Fruit fly (Drosophila melanogaster) whole organism, embryonic: ENCODE results near the gene CG2641.
A peak's percentile ranks its signal among the peaks of the same experiment; 100 is the strongest.

Experiments used
- CG10543 ChIP-seq: fragments of 200-800 bp; sonication (Bioruptor generic); optimal IDR thresholded peaks from 3 replicates; lab custom pipeline; 2017; ENCODE audit warnings: missing biosample characterization, mild to moderate bottlenecking, missing genetic modification characterization, moderate library complexity
- CG11085 ChIP-seq: fragments of 200-800 bp; sonication (Bioruptor generic); IDR thresholded peaks from 2 replicates; pipeline ENCODE4 v1.3.6; 2022; ENCODE audit warnings: missing biosample characterization, missing genetic modification characterization
- CG11456 ChIP-seq: fragments of 200-800 bp; sonication (Bioruptor generic); IDR thresholded peaks from 3 replicates; pipeline ENCODE4 v1.3.6; 2022; ENCODE audit warnings: missing biosample characterization, missing genetic modification characterization
- CG12769 ChIP-seq: fragments of 200-800 bp; sonication (Bioruptor generic); optimal IDR thresholded peaks from 2 replicates; lab custom pipeline; 2019; ENCODE audit warnings: missing biosample characterization, mild to moderate bottlenecking, missing genetic modification characterization, moderate library complexity
- CG15514 ChIP-seq: fragments of 200-800 bp; sonication (Bioruptor generic); optimal IDR thresholded peaks from 3 replicates; lab custom pipeline; 2017; ENCODE audit warnings: missing biosample characterization, missing genetic modification characterization, mild to moderate bottlenecking, moderate library complexity, missing genetic modification reagents
- CG1602 ChIP-seq: fragments of 200-800 bp; sonication (Bioruptor generic); optimal IDR thresholded peaks from 3 replicates; lab custom pipeline; 2016; ENCODE audit warnings: missing biosample characterization, missing genetic modification characterization
- CG17328 ChIP-seq: fragments of 200-800 bp; sonication (Bioruptor generic); IDR thresholded peaks from 2 replicates; pipeline ENCODE4 v1.3.6; 2022; ENCODE audit warnings: missing biosample characterization, missing genetic modification characterization
- CG18599 ChIP-seq: fragments of 200-800 bp; sonication (Bioruptor generic); optimal IDR thresholded peaks from 3 replicates; lab custom pipeline; 2017; ENCODE audit warnings: missing biosample characterization, missing genetic modification characterization, mild to moderate bottlenecking, moderate library complexity, missing genetic modification reagents
- CG3163 ChIP-seq: fragments of 200-800 bp; sonication (Bioruptor generic); optimal IDR thresholded peaks from 3 replicates; lab custom pipeline; 2016; ENCODE audit warnings: missing biosample characterization, missing genetic modification characterization
- CG34376 ChIP-seq: fragments of 200-800 bp; sonication (Bioruptor generic); optimal IDR thresholded peaks from 2 replicates; lab custom pipeline; 2018; ENCODE audit warnings: missing biosample characterization, mild to moderate bottlenecking, missing genetic modification characterization
- CG6175 ChIP-seq: fragments of 200-800 bp; sonication (Bioruptor generic); IDR thresholded peaks from 3 replicates; pipeline ENCODE4 v1.3.6; 2022; ENCODE audit warnings: missing biosample characterization, missing genetic modification characterization
- CG6689 ChIP-seq: fragments of 200-800 bp; sonication (Bioruptor generic); IDR thresholded peaks from 2 replicates; pipeline ENCODE4 v1.3.6; 2022; ENCODE audit warnings: missing biosample characterization, missing genetic modification characterization
- CG8290 ChIP-seq, 3 experiments: fragments of 200-800 bp; sonication (Bioruptor generic); optimal IDR thresholded peaks; 2 replicates each; lab custom pipeline; 2016 to 2019; ENCODE audit warnings: missing biosample characterization in 3 of 3, missing genetic modification characterization in 3 of 3, mild to moderate bottlenecking in 2 of 3, moderate library complexity in 1 of 3
- Deaf1 ChIP-seq: fragments of 200-800 bp; optimal IDR thresholded peaks from 3 replicates; lab custom pipeline; 2019; ENCODE audit warnings: missing biosample characterization, mild to moderate bottlenecking, missing genetic modification characterization, moderate library complexity
- GATAe ChIP-seq: fragments of 200-800 bp; sonication (Bioruptor generic); conservative IDR thresholded peaks from 2 replicates; pipeline ENCODE4 v1.3.6; 2022; ENCODE audit warnings: missing biosample characterization, missing genetic modification characterization
- HmgZ ChIP-seq: fragments of 200-800 bp; sonication (Bioruptor generic); optimal IDR thresholded peaks from 2 replicates; lab custom pipeline; 2018; ENCODE audit warnings: missing biosample characterization, mild to moderate bottlenecking, missing genetic modification characterization
- Jarid2 ChIP-seq: fragments of 200-800 bp; sonication (Bioruptor generic); optimal IDR thresholded peaks from 3 replicates; lab custom pipeline; 2017; ENCODE audit warnings: mild to moderate bottlenecking, missing biosample characterization, missing genetic modification reagents, missing genetic modification characterization
- Lpt ChIP-seq: fragments of >200 bp; optimal IDR thresholded peaks from 2 replicates; lab custom pipeline; 2018; ENCODE audit warnings: missing biosample characterization, missing genetic modification characterization
- Mrtf ChIP-seq: fragments of 200-800 bp; sonication (Bioruptor generic); IDR thresholded peaks from 3 replicates; pipeline ENCODE4 v1.3.6; 2022; ENCODE audit warnings: missing biosample characterization, missing genetic modification characterization
- Nf-YB ChIP-seq: fragments of 200-800 bp; sonication (Bioruptor generic); optimal IDR thresholded peaks from 3 replicates; lab custom pipeline; 2019; ENCODE audit warnings: missing biosample characterization, mild to moderate bottlenecking, missing genetic modification characterization, moderate library complexity
- PHDP ChIP-seq: fragments of 200-800 bp; sonication (Bioruptor generic); optimal IDR thresholded peaks from 3 replicates; lab custom pipeline; 2018; ENCODE audit warnings: missing biosample characterization, mild to moderate bottlenecking, missing genetic modification characterization, moderate library complexity
- Side ChIP-seq: fragments of 200-800 bp; sonication (Bioruptor generic); optimal IDR thresholded peaks from 2 replicates; lab custom pipeline; 2016; ENCODE audit warnings: missing biosample characterization, missing genetic modification characterization
- Sin3A ChIP-seq: fragments of >200 bp; optimal IDR thresholded peaks from 2 replicates; lab custom pipeline; 2018
- Sox100B ChIP-seq: fragments of 200-800 bp; sonication (Bioruptor generic); optimal IDR thresholded peaks from 3 replicates; lab custom pipeline; 2018; ENCODE audit warnings: missing biosample characterization, mild to moderate bottlenecking, missing genetic modification characterization
- ab ChIP-seq: fragments of 200-800 bp; sonication (Bioruptor generic); optimal IDR thresholded peaks from 2 replicates; lab custom pipeline; 2016; ENCODE audit warnings: missing biosample characterization, missing genetic modification characterization
- al ChIP-seq: fragments of 200-800 bp; sonication (Bioruptor generic); IDR thresholded peaks from 2 replicates; pipeline ENCODE4 v1.3.6; 2022; ENCODE audit warnings: missing biosample characterization, missing genetic modification characterization
- amos ChIP-seq: fragments of 200-800 bp; sonication (Bioruptor generic); IDR thresholded peaks from 2 replicates; pipeline ENCODE4 v1.3.6; 2022; ENCODE audit warnings: missing biosample characterization, missing genetic modification characterization; ENCODE audit not compliant: partially characterized antibody
- cg ChIP-seq: fragments of 200-800 bp; sonication (Bioruptor generic); optimal IDR thresholded peaks from 3 replicates; lab custom pipeline; 2019; ENCODE audit warnings: missing biosample characterization, mild to moderate bottlenecking, missing genetic modification characterization, moderate library complexity
- chinmo ChIP-seq: fragments of 200-800 bp; sonication (Bioruptor generic); IDR thresholded peaks from 4 replicates; pipeline ENCODE4 v1.3.6; 2022; ENCODE audit warnings: missing biosample characterization, missing genetic modification characterization; ENCODE audit not compliant: partially characterized antibody
- dysf ChIP-seq: fragments of 200-800 bp; sonication (Bioruptor generic); IDR thresholded peaks from 3 replicates; pipeline ENCODE4 v1.3.6; 2022; ENCODE audit warnings: missing biosample characterization, missing genetic modification characterization
- eve ChIP-seq, 2 experiments: fragments of >200 bp; optimal IDR thresholded peaks; 2 replicates each; lab custom pipeline; 2017; ENCODE audit warnings: missing biosample characterization in 2 of 2, missing genetic modification characterization in 2 of 2
- exex ChIP-seq: fragments of 200-800 bp; sonication (Bioruptor generic); optimal IDR thresholded peaks from 4 replicates; lab custom pipeline; 2018; ENCODE audit warnings: missing biosample characterization, mild to moderate bottlenecking, missing genetic modification characterization, moderate library complexity
- gfzf ChIP-seq: fragments of 200-800 bp; sonication (Bioruptor generic); optimal IDR thresholded peaks from 2 replicates; lab custom pipeline; 2016; ENCODE audit warnings: missing biosample characterization, mild to moderate bottlenecking, missing genetic modification characterization, moderate library complexity
- grn ChIP-seq: fragments of 200-800 bp; sonication (Bioruptor generic); optimal IDR thresholded peaks from 3 replicates; lab custom pipeline; 2017; ENCODE audit warnings: missing biosample characterization, missing genetic modification characterization
- h ChIP-seq: fragments of >200 bp; optimal IDR thresholded peaks from 2 replicates; lab custom pipeline; 2017
- ham ChIP-seq: fragments of 200-800 bp; sonication (Bioruptor generic); IDR thresholded peaks from 2 replicates; pipeline ENCODE4 v1.3.6; 2022; ENCODE audit warnings: missing biosample characterization, missing genetic modification characterization
- hb ChIP-seq: fragments of 200-800 bp; sonication (Bioruptor generic); IDR thresholded peaks from 3 replicates; pipeline ENCODE4 v1.3.6; 2022; ENCODE audit warnings: missing biosample characterization, missing genetic modification characterization; ENCODE audit not compliant: partially characterized antibody
- jumu ChIP-seq: fragments of 200-800 bp; sonication (Bioruptor generic); optimal IDR thresholded peaks from 3 replicates; lab custom pipeline; 2016; ENCODE audit warnings: missing biosample characterization, missing genetic modification characterization
- ken ChIP-seq: fragments of 200-800 bp; sonication (Bioruptor generic); IDR thresholded peaks from 3 replicates; pipeline ENCODE4 v1.3.6; 2022; ENCODE audit warnings: missing biosample characterization, missing genetic modification characterization
- lab ChIP-seq: fragments of 200-800 bp; sonication (Bioruptor generic); optimal IDR thresholded peaks from 3 replicates; lab custom pipeline; 2017; ENCODE audit warnings: missing biosample characterization, missing genetic modification characterization, mild to moderate bottlenecking, moderate library complexity, missing genetic modification reagents
- mirr ChIP-seq: fragments of 200-800 bp; sonication (Bioruptor generic); optimal IDR thresholded peaks from 3 replicates; lab custom pipeline; 2018; ENCODE audit warnings: missing biosample characterization, mild to moderate bottlenecking, missing genetic modification characterization
- odd ChIP-seq: fragments of 200-800 bp; sonication (Bioruptor generic); optimal IDR thresholded peaks from 2 replicates; lab custom pipeline; 2017; ENCODE audit warnings: missing biosample characterization, mild to moderate bottlenecking, missing genetic modification characterization
- pan ChIP-seq, 4 experiments: fragments of >200 bp in 3 of 4; fragments of 200-800 bp in 1 of 4; sonication (Bioruptor generic) in 1 of 4; optimal IDR thresholded peaks in 3 of 4; IDR thresholded peaks in 1 of 4; 2 replicates each; pipeline versions ENCODE4 v1.3.6 to Lab custom; 2017 to 2022; ENCODE audit warnings: missing biosample characterization in 2 of 4, missing genetic modification characterization in 2 of 4, mixed read lengths in 1 of 4
- pros ChIP-seq: fragments of 200-800 bp; sonication (Bioruptor generic); optimal IDR thresholded peaks from 3 replicates; lab custom pipeline; 2019; ENCODE audit warnings: missing biosample characterization, mild to moderate bottlenecking, missing genetic modification characterization, moderate library complexity
- sd ChIP-seq: fragments of 200-800 bp; sonication (Bioruptor generic); optimal IDR thresholded peaks from 3 replicates; lab custom pipeline; 2018; ENCODE audit warnings: missing biosample characterization, mild to moderate bottlenecking, missing genetic modification characterization, moderate library complexity
- so ChIP-seq: fragments of 200-800 bp; sonication (Bioruptor generic); IDR thresholded peaks from 3 replicates; pipeline ENCODE4 v1.3.6; 2022; ENCODE audit warnings: missing biosample characterization, missing genetic modification characterization
- sug ChIP-seq: fragments of 200-800 bp; optimal IDR thresholded peaks from 2 replicates; lab custom pipeline; 2019; ENCODE audit warnings: missing biosample characterization, mild to moderate bottlenecking, missing genetic modification characterization, moderate library complexity
- wor ChIP-seq: fragments of 200-800 bp; sonication (Bioruptor generic); IDR thresholded peaks from 2 replicates; pipeline ENCODE4 v1.3.6; 2022; ENCODE audit warnings: missing biosample characterization, missing genetic modification characterization

The CG2641 gene

dm6 chr3R:7790087-7790486 is 3.8 kb upstream of the CG2641 start, which contains the start of gene CG18746:
Gene CG18746, minus strand, starts transcription at chr3R:7790187.
- TF ChIP-seq mirr (GFP tag; lab: Kevin White, UChicago) (peak; percentile 7), Sox100B (GFP tag; lab: Kevin White, UChicago) (no peak), lab (GFP tag; lab: Kevin White, UChicago) (peak; percentile 9), cg (no peak), sd (tag; lab: Kevin White, UChicago) (peak; percentile 36), eve (GFP tag; optimal IDR thresholded peaks at IDR 0.05; lab: Kevin White, UChicago) (peak in 1 of 2 experiments; percentile 8)

dm6 chr3R:7790583-7791034 is 3.3 kb upstream of the CG2641 start, which contains the start of gene CG10086:
Gene CG10086, plus strand, starts transcription at chr3R:7790633.
- TF ChIP-seq amos: no peak
- no peak for TF ChIP-seq Nf-YB (GFP tag; lab: Kevin White, UChicago)
- no peak for TF ChIP-seq odd (GFP tag; lab: Kevin White, UChicago)
- no peak for TF ChIP-seq CG1602
- TF ChIP-seq Jarid2: peak; percentile 1
- TF ChIP-seq grn: peak; percentile 74
- TF ChIP-seq CG17328 (GFP tag; lab: Robert Waterston, UW): no peak
- TF ChIP-seq pan (optimal IDR thresholded peaks at IDR 0.05; lab: Kevin White, UChicago): no peak
- no peak for TF ChIP-seq pan (GFP tag; optimal IDR thresholded peaks at IDR 0.05 in 1 of 2, IDR thresholded peaks at IDR 0.05 in 1 of 2)
- peak; percentile 86 for TF ChIP-seq CG34376 (GFP tag; lab: Kevin White, UChicago)
- TF ChIP-seq chinmo: 0 out of 4 replicates have a peak, but pooled peaks have one; percentile 14
- peak; percentile 30 for TF ChIP-seq CG12769 (tag; lab: Kevin White, UChicago)
- TF ChIP-seq mirr (GFP tag; lab: Kevin White, UChicago): peak; percentile 83
- TF ChIP-seq CG15514 (GFP tag; lab: Kevin White, UChicago): no peak
- TF ChIP-seq CG10543: peak; percentile 32
- no peak for TF ChIP-seq jumu (GFP tag; lab: Kevin White, UChicago)
- peak; percentile 94 for TF ChIP-seq sug
- no peak for TF ChIP-seq CG8290 (GFP tag; optimal IDR thresholded peaks at IDR 0.05; lab: Kevin White, UChicago)
- TF ChIP-seq CG8290 (tag; optimal IDR thresholded peaks at IDR 0.05; lab: Kevin White, UChicago): peak in 1 of 2 experiments; percentile 1
- 0 out of 2 replicates have a peak, but pooled peaks have one; percentile 4 for TF ChIP-seq CG6689
- no peak for TF ChIP-seq h (lab: Kevin White, UChicago)
- peak; percentile 34 for TF ChIP-seq CG18599 (GFP tag; lab: Kevin White, UChicago)
- peak; percentile 99 for TF ChIP-seq exex (tag; lab: Kevin White, UChicago)
- TF ChIP-seq HmgZ (tag; lab: Kevin White, UChicago): peak; percentile 51
- 0 out of 3 replicates have a peak, but pooled peaks have one; percentile 19 for TF ChIP-seq so (GFP tag; lab: Robert Waterston, UW)
- TF ChIP-seq Deaf1 (tag; lab: Kevin White, UChicago): peak; percentile 37
- peak; percentile 79 for TF ChIP-seq GATAe
- peak; percentile 38 for TF ChIP-seq lab (GFP tag; lab: Kevin White, UChicago)
- TF ChIP-seq CG11085 (GFP tag; lab: Robert Waterston, UW): peak; percentile 16; the same call in 1 of the 2 replicates

- TF ChIP-seq chinmo (0 out of 4 replicates have a peak, but pooled peaks have one; percentile 16), wor (GFP tag; lab: Robert Waterston, UW) (no peak), Side (no peak), CG11456 (GFP tag; lab: Robert Waterston, UW) (no peak), pros (no peak), Mrtf (GFP tag; lab: Robert Waterston, UW) (no peak), ab (no peak), al (GFP tag; lab: Robert Waterston, UW) (no peak), GATAe (peak; percentile 84), Lpt (GFP tag; lab: Kevin White, UChicago) (no peak), Sin3A (lab: Kevin White, UChicago) (no peak), ken (GFP tag; lab: Robert Waterston, UW) (no peak), CG34376 (GFP tag; lab: Kevin White, UChicago) (peak; percentile 57), CG3163 (GFP tag; lab: Kevin White, UChicago) (no peak), hb (no peak), CG6175 (no peak), gfzf (GFP tag; lab: Kevin White, UChicago) (no peak), PHDP (tag; lab: Kevin White, UChicago) (no peak), dysf (GFP tag; lab: Robert Waterston, UW) (no peak), ham (GFP tag; lab: Robert Waterston, UW) (no peak)
These were observed 4.7 kb downstream of the CG2641 start, which contains the start of gene CG18744 for dm6 chr3R:7798525-7798924. Gene CG18744, minus strand, starts transcription at chr3R:7798771.
